Fruit fly (Drosophila melanogaster): ENCODE data around the gene Gld2.
A peak's percentile ranks its signal among the peaks of the same experiment; 100 is the strongest.

Gld2 gene

DNA sequence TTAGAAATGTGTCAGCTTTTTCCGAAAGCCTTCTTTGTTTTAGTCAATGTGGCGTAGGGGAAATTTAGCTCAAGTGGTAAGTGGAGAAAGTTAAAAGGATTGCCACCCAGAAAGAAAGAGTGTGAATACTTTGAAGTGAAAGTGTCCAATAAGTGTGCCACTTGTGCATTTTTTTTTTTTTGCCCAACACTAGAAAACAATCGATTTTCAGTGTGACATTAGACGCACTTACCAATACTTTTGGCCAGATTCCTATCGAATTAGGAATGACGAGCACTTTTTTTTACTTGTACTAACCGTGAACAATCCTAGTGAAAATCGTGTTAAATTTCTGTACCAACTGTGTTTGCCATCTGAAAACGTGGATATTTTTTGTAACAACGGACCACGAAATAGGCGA, at the start of gene Gld2:
TSS of gene Gld2 (plus strand) at position 301 of the 400 bp plus-strand sequence.
- TF ChIP-seq CG10348 (GFP tag; IDR thresholded peaks at IDR 0.05) (no peak), CG32121 (GFP tag; IDR thresholded peaks at IDR 0.05) (no peak), gl (tag; optimal IDR thresholded peaks at IDR 0.05) (no peak), CG8159 (tag; optimal IDR thresholded peaks at IDR 0.05) (no peak), CG4496 (GFP tag; IDR thresholded peaks at IDR 0.05) (no peak), Snoo (tag; optimal IDR thresholded peaks at IDR 0.05) (no peak), fd96Ca (GFP tag; IDR thresholded peaks at IDR 0.05) (no peak), D1 (tag; optimal IDR thresholded peaks at IDR 0.05) (no peak), Pif1B (GFP tag; optimal IDR thresholded peaks at IDR 0.05) (no peak), CG9948 (tag; optimal IDR thresholded peaks at IDR 0.05) (no peak), CG12605 (GFP tag; IDR thresholded peaks at IDR 0.05) (no peak), CG34367 (tag; optimal IDR thresholded peaks at IDR 0.05) (no peak), CG13204 (GFP tag; optimal IDR thresholded peaks at IDR 0.05) (no peak), CG17806 (tag; optimal IDR thresholded peaks at IDR 0.05) (no peak)

DNA sequence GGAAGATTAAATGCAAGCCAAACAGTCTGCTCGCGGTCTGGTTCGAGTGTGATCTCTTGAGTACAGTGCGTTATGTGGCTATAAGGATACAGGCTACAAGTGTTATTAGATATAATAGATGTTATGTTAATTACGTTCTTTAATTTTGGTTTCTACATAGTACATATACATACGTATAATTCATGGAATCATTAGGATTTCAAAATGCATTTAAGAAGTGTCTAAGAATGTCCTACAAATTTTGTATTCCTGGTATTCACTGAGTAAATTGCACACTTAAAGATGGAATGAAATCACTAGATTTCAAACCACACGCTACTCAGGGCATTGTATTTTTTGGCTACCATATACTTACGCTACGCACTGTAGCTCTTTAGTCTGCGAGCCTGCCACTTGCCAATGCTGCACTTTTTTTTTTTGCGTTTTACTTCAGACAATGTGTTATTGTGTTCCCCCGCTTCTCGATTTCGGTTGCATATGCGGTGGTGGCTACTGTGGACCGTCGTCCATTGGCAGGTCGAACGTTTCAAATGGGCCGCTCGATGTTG, 48.3 kb upstream of the Gld2 start:
- TF ChIP-seq CG8159 (tag; optimal IDR thresholded peaks at IDR 0.05) (peak; percentile 51), CG9948 (tag; optimal IDR thresholded peaks at IDR 0.05) (peak; percentile 12), Pif1A (GFP tag; optimal IDR thresholded peaks at IDR 0.05) (peak; percentile 33), CG12605 (GFP tag; IDR thresholded peaks at IDR 0.05) (no peak), D1 (tag; optimal IDR thresholded peaks at IDR 0.05) (no peak), CG15710 (tag; optimal IDR thresholded peaks at IDR 0.05) (peak; percentile 23)

DNA sequence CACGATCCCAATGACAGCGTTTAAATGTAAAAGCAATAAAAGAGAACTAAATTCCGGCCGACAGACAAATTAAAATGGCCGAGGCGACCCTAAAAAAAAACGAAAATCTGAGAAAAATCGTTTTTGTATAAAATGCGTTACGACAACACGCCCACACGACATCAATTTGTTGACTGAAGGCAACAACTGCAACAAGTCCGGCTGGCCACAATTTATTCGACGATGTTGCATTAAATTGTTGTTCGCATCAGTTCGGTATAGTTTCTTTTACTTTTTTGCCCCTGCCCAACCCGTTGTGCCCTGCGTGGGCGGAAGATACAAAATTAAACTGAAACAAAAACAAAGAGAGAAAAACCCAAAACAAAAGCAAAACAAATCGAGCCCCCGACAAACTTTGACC, 40.0 kb upstream of the Gld2 start:
- no peak for TF ChIP-seq CG13204 (GFP tag; optimal IDR thresholded peaks at IDR 0.05)

DNA sequence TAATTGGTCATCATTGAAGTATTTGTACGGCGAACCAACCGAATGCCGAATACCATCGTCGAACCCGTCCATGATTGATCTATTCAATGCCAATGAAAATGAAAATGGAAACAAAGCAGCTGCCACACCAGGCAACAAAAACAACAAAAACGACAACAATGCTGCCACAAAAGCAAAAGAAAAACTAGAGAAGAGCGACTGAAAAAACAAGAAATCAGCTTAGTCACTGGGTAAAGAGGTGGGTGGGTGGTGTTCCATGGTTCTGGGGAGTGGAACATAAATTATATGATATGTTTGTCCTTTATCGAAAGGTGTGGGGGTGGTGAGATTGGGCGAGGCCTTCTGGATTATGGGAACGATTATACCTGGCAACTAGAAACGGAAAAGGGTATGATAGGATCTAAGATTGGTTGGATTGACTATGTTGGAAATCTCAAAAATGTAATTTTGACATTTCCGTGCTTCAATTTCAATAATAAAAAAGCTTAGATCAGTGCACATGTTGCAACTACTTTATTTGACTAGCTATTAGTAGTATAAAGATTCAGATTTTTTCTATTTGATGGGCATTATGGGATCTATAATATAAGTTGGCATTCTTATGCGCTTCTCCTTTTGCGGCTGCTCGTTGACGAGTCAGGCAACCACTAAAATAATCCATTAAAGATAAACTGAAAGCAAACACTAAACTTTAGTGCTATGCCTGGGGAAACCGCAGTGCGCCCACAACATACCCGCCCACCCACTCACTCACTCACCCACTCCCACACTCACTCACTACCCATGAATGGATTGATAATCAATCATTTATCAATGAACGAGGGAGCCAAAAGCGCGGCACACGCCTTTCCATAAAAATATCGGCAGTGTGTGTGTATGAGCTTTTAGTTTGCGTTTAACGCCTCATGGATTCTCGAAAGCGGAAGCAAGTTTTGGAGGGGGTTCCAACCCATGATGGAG, 38.9 kb upstream of the Gld2 start:
- TF ChIP-seq CG32121 (GFP tag; IDR thresholded peaks at IDR 0.05) (no peak), CG10348 (GFP tag; IDR thresholded peaks at IDR 0.05) (no peak), Pif1B (GFP tag; optimal IDR thresholded peaks at IDR 0.05) (no peak), Snoo (tag; optimal IDR thresholded peaks at IDR 0.05) (no peak), CG13204 (GFP tag; optimal IDR thresholded peaks at IDR 0.05) (no peak), D1 (tag; optimal IDR thresholded peaks at IDR 0.05) (no peak), Ets98B (GFP tag; IDR thresholded peaks at IDR 0.05) (no peak), fd96Ca (GFP tag; IDR thresholded peaks at IDR 0.05) (no peak), CG34367 (tag; optimal IDR thresholded peaks at IDR 0.05) (no peak), CG15710 (tag; optimal IDR thresholded peaks at IDR 0.05) (no peak), CG17806 (tag; optimal IDR thresholded peaks at IDR 0.05) (no peak), gl (tag; optimal IDR thresholded peaks at IDR 0.05) (no peak), CG12605 (GFP tag; IDR thresholded peaks at IDR 0.05) (no peak), CG14655 (GFP tag; optimal IDR thresholded peaks at IDR 0.05) (no peak), Pif1A (GFP tag; optimal IDR thresholded peaks at IDR 0.05) (no peak), CG9948 (tag; optimal IDR thresholded peaks at IDR 0.05) (no peak), CG8159 (tag; optimal IDR thresholded peaks at IDR 0.05) (no peak), CG8301 (tag; optimal IDR thresholded peaks at IDR 0.05) (no peak), EcR (GFP tag; optimal IDR thresholded peaks at IDR 0.05) (no peak), CG4496 (GFP tag; IDR thresholded peaks at IDR 0.05) (no peak)

DNA sequence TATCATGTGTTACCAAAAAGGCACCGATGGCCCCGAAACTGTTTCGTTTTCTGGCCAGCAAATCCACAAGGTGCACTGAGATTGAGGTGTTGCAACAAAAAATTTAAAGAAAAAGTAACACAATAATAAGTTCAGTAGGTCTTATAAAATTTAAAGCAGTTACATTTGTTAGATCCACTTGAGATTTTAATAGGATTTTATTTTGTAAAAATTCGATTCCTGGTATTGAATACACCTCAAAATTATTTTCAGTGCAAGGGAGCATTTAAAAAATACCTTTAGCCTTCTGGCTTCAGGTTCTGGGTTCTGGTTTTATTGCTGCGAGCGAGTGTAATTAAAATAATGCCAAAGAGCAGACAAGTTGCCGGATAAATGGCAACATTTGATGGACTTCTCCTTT, 35.9 kb upstream of the Gld2 start:
- TF ChIP-seq CG9948 (tag; optimal IDR thresholded peaks at IDR 0.05) (peak; percentile 48), D1 (tag; optimal IDR thresholded peaks at IDR 0.05) (no peak), CG17806 (tag; optimal IDR thresholded peaks at IDR 0.05) (peak; percentile 65), CG13204 (GFP tag; optimal IDR thresholded peaks at IDR 0.05) (no peak), CG8301 (tag; optimal IDR thresholded peaks at IDR 0.05) (no peak), gl (tag; optimal IDR thresholded peaks at IDR 0.05) (no peak), EcR (GFP tag; optimal IDR thresholded peaks at IDR 0.05) (no peak), fd96Ca (GFP tag; IDR thresholded peaks at IDR 0.05) (no peak), CG14655 (GFP tag; optimal IDR thresholded peaks at IDR 0.05) (peak; percentile 39), CG12605 (GFP tag; IDR thresholded peaks at IDR 0.05) (0 out of 2 replicates have a peak, but pooled peaks have one; percentile 7), rn (GFP tag; IDR thresholded peaks at IDR 0.05) (no peak), CG34367 (tag; optimal IDR thresholded peaks at IDR 0.05) (peak; percentile 40), Snoo (tag; optimal IDR thresholded peaks at IDR 0.05) (peak; percentile 68), Pif1B (GFP tag; optimal IDR thresholded peaks at IDR 0.05) (peak; percentile 55), CG4496 (GFP tag; IDR thresholded peaks at IDR 0.05) (no peak; the same call in 2 of the 3 replicates), CG10348 (GFP tag; IDR thresholded peaks at IDR 0.05) (no peak), Pif1A (GFP tag; optimal IDR thresholded peaks at IDR 0.05) (peak; percentile 28), Ets98B (GFP tag; IDR thresholded peaks at IDR 0.05) (no peak), CG15710 (tag; optimal IDR thresholded peaks at IDR 0.05) (peak; percentile 66), CG8159 (tag; optimal IDR thresholded peaks at IDR 0.05) (peak; percentile 77), CG32121 (GFP tag; IDR thresholded peaks at IDR 0.05) (no peak)

DNA sequence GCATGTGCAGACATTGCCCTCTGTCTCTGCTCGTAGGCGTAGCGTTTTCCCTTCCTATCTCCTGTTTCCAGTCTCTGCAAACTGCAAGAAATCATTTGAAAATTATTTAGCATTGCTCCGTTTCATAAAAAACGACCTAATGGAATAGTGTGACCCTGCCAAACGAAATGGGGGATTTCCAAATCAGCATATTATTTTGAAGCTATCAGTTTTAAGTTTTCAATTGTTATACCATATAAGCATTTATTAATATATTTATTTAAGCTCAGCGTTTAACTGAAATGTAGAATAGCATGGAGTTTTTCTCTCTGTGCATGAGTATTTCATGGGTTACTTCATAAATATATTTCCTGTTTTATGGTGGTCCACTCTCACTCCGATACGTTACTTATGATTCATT, 29.4 kb upstream of the Gld2 start:
- TF ChIP-seq Pif1A (GFP tag; optimal IDR thresholded peaks at IDR 0.05): peak; percentile 22
- 0 out of 3 replicates have a peak, but pooled peaks have one; percentile 7 for TF ChIP-seq CG4496 (GFP tag; IDR thresholded peaks at IDR 0.05)
- peak; percentile 14 for TF ChIP-seq CG8159 (tag; optimal IDR thresholded peaks at IDR 0.05)
- no peak for TF ChIP-seq rn (GFP tag; IDR thresholded peaks at IDR 0.05)
- peak; percentile 17 for TF ChIP-seq CG17806 (tag; optimal IDR thresholded peaks at IDR 0.05)
- TF ChIP-seq CG14655 (GFP tag; optimal IDR thresholded peaks at IDR 0.05): peak; percentile 51
- no peak for TF ChIP-seq D1 (tag; optimal IDR thresholded peaks at IDR 0.05)
- TF ChIP-seq CG8301 (tag; optimal IDR thresholded peaks at IDR 0.05): peak; percentile 20
- no peak for TF ChIP-seq gl (tag; optimal IDR thresholded peaks at IDR 0.05)
- no peak for TF ChIP-seq Snoo (tag; optimal IDR thresholded peaks at IDR 0.05)
- no peak for TF ChIP-seq CG15710 (tag; optimal IDR thresholded peaks at IDR 0.05)
- peak; percentile 14 for TF ChIP-seq CG9948 (tag; optimal IDR thresholded peaks at IDR 0.05)
- peak; percentile 17 for TF ChIP-seq Pif1B (GFP tag; optimal IDR thresholded peaks at IDR 0.05)
- no peak for TF ChIP-seq CG10348 (GFP tag; IDR thresholded peaks at IDR 0.05)
